Worm (Caenorhabditis elegans) whole organism, L4 larva: Measurements from ENCODE around the gene cyp-33C4.

Experiments
- F10B5.3 ChIP-seq: sonication (generic microtip); optimal IDR thresholded peaks from 2 replicates; lab custom pipeline; 2016; ENCODE audit warnings: mild to moderate bottlenecking, missing genetic modification characterization, missing compliant biosample characterization
- F49E8.2 ChIP-seq: sonication (generic microtip); optimal IDR thresholded peaks from 2 replicates; lab custom pipeline; 2016; ENCODE audit warnings: missing compliant biosample characterization, mild to moderate bottlenecking, missing genetic modification characterization, borderline replicate concordance
- T20F7.1 ChIP-seq: fragments of 200-800 bp; sonication (Bioruptor generic); optimal IDR thresholded peaks from 2 replicates; lab custom pipeline; 2018; ENCODE audit warnings: mild to moderate bottlenecking, missing genetic modification characterization, missing compliant biosample characterization
- Y105C5A.15 ChIP-seq: fragments of 200-800 bp; sonication (Bioruptor generic); IDR thresholded peaks from 2 replicates; pipeline ENCODE4 v1.3.6; 2022; ENCODE audit warnings: missing genetic modification characterization, missing compliant biosample characterization
- aha-1 ChIP-seq: fragments of 150-350 bp; peaks from one replicate; lab custom pipeline; 2014; ENCODE audit warnings: missing biosample characterization, missing genetic modification characterization
- ceh-20 ChIP-seq: fragments of 200-800 bp; sonication (Bioruptor generic); IDR thresholded peaks from 2 replicates; pipeline ENCODE4 v1.3.6; 2022; ENCODE audit warnings: missing genetic modification reagents, missing genetic modification characterization, missing compliant biosample characterization
- daf-16 ChIP-seq, 3 experiments: sonication (generic microtip); optimal IDR thresholded peaks; 2 replicates each; lab custom pipeline; 2016 to 2017; ENCODE audit warnings: missing genetic modification characterization in 3 of 3, missing genetic modification reagents in 3 of 3, mild to moderate bottlenecking in 2 of 3, missing compliant biosample characterization in 2 of 3, missing biosample characterization in 1 of 3, moderate library complexity in 1 of 3
- dmd-6 ChIP-seq: fragments of 200-800 bp; sonication (Bioruptor generic); IDR thresholded peaks from 2 replicates; pipeline ENCODE4 v1.3.6; 2022; ENCODE audit warnings: missing genetic modification reagents, missing genetic modification characterization, missing compliant biosample characterization
- duxl-1 ChIP-seq: sonication (generic microtip); optimal IDR thresholded peaks from 2 replicates; lab custom pipeline; 2016; ENCODE audit warnings: mild to moderate bottlenecking, missing genetic modification characterization, moderate library complexity, missing compliant biosample characterization; ENCODE audit not compliant: poor library complexity
- dve-1 ChIP-seq: sonication (generic microtip); optimal IDR thresholded peaks from 2 replicates; lab custom pipeline; 2017; ENCODE audit warnings: antibody characterized with exemption, mild to moderate bottlenecking, missing genetic modification characterization, missing compliant biosample characterization; ENCODE audit not compliant: insufficient read depth
- egl-43 ChIP-seq: fragments of 200-800 bp; sonication (Bioruptor generic); IDR thresholded peaks from 2 replicates; pipeline ENCODE4 v1.3.6; 2022; ENCODE audit warnings: missing genetic modification reagents, missing genetic modification characterization, missing compliant biosample characterization
- fos-1 ChIP-seq: fragments of 150-350 bp; optimal IDR thresholded peaks from 2 replicates; lab custom pipeline; 2014; ENCODE audit warnings: missing biosample characterization, missing genetic modification characterization
- gei-8 ChIP-seq: fragments of 200-800 bp; sonication (Bioruptor generic); optimal IDR thresholded peaks from 2 replicates; lab custom pipeline; 2018; ENCODE audit warnings: mild to moderate bottlenecking, missing genetic modification characterization, missing compliant biosample characterization
- hif-1 ChIP-seq, 2 experiments: sonication (generic microtip); optimal IDR thresholded peaks; 2 replicates each; lab custom pipeline; 2016 to 2017; ENCODE audit warnings: missing compliant biosample characterization in 2 of 2, missing genetic modification characterization in 2 of 2, missing genetic modification reagents in 2 of 2, missing genotype in 2 of 2, mild to moderate bottlenecking in 1 of 2
- hlh-11 ChIP-seq: fragments of 200-800 bp; sonication (Bioruptor generic); optimal IDR thresholded peaks from 2 replicates; lab custom pipeline; 2018; ENCODE audit warnings: mild to moderate bottlenecking, missing genetic modification characterization, missing compliant biosample characterization
- hlh-30 ChIP-seq: sonication (generic microtip); optimal IDR thresholded peaks from 2 replicates; lab custom pipeline; 2017; ENCODE audit warnings: antibody characterized with exemption, mild to moderate bottlenecking, missing genetic modification characterization, missing compliant biosample characterization; ENCODE audit not compliant: insufficient read depth
- hmg-1.1 ChIP-seq: fragments of 200-800 bp; sonication (Bioruptor generic); IDR thresholded peaks from 2 replicates; pipeline ENCODE4 v1.3.6; 2022; ENCODE audit warnings: missing genetic modification reagents, missing genetic modification characterization, missing compliant biosample characterization
- jun-1 ChIP-seq: fragments of 150-350 bp; optimal IDR thresholded peaks from 2 replicates; lab custom pipeline; 2014; ENCODE audit warnings: missing biosample characterization, missing genetic modification reagents, missing genetic modification characterization
- lin-13 ChIP-seq: fragments of 150-350 bp; optimal IDR thresholded peaks from 2 replicates; lab custom pipeline; 2014; ENCODE audit warnings: missing biosample characterization, missing genetic modification reagents, missing genetic modification characterization
- lin-38 ChIP-seq: fragments of 200-800 bp; sonication (Bioruptor generic); IDR thresholded peaks from 2 replicates; pipeline ENCODE4 v1.3.6; 2022; ENCODE audit warnings: missing genetic modification reagents, missing genetic modification characterization, missing compliant biosample characterization
- mdl-1 ChIP-seq, 2 experiments: fragments of 150-350 bp in 1 of 2; sonication (generic microtip) in 1 of 2; optimal IDR thresholded peaks; 2 replicates each; lab custom pipeline; 2014 to 2017; ENCODE audit warnings: missing biosample characterization in 2 of 2, missing genetic modification characterization in 2 of 2
- mes-2 ChIP-seq: sonication (generic microtip); optimal IDR thresholded peaks from 2 replicates; lab custom pipeline; 2016; ENCODE audit warnings: missing genotype, mild to moderate bottlenecking, missing genetic modification characterization, missing compliant biosample characterization; ENCODE audit not compliant: poor library complexity, severe bottlenecking
- mxl-2 ChIP-seq: fragments of 200-800 bp; sonication (Bioruptor generic); conservative IDR thresholded peaks from 2 replicates; pipeline ENCODE4 v1.3.6; 2022; ENCODE audit warnings: missing genetic modification reagents, missing genetic modification characterization, missing compliant biosample characterization
- nhr-28 ChIP-seq: fragments of 150-350 bp; optimal IDR thresholded peaks from 2 replicates; lab custom pipeline; 2014; ENCODE audit warnings: missing biosample characterization, missing genetic modification characterization
- nhr-6 ChIP-seq: fragments of 150-350 bp; optimal IDR thresholded peaks from 2 replicates; lab custom pipeline; 2014; ENCODE audit warnings: missing biosample characterization, missing genetic modification characterization
- nhr-77 ChIP-seq: fragments of 150-350 bp; optimal IDR thresholded peaks from 2 replicates; lab custom pipeline; 2014; ENCODE audit warnings: missing biosample characterization, missing genetic modification characterization
- php-3 ChIP-seq: fragments of 200-800 bp; sonication (Bioruptor generic); IDR thresholded peaks from 2 replicates; pipeline ENCODE4 v1.3.6; 2022; ENCODE audit warnings: missing genetic modification reagents, missing genetic modification characterization, missing compliant biosample characterization
- pqm-1 ChIP-seq: sonication (generic microtip); optimal IDR thresholded peaks from 2 replicates; lab custom pipeline; 2017; ENCODE audit warnings: missing biosample characterization, missing genetic modification characterization
- saeg-2 ChIP-seq: fragments of 200-800 bp; sonication (Bioruptor generic); IDR thresholded peaks from 2 replicates; pipeline ENCODE4 v1.3.6; 2022; ENCODE audit warnings: missing genetic modification reagents, missing genetic modification characterization, missing compliant biosample characterization
- sdz-12 ChIP-seq: fragments of 200-800 bp; sonication (Bioruptor generic); optimal IDR thresholded peaks from 2 replicates; lab custom pipeline; 2018; ENCODE audit warnings: mild to moderate bottlenecking, missing genetic modification characterization, missing compliant biosample characterization
- set-16 ChIP-seq: fragments of 200-800 bp; sonication (Bioruptor generic); IDR thresholded peaks from 2 replicates; pipeline ENCODE4 v1.3.6; 2022; ENCODE audit warnings: missing genetic modification reagents, missing genetic modification characterization, missing compliant biosample characterization
- tag-97 ChIP-seq: fragments of 200-800 bp; sonication (Bioruptor generic); IDR thresholded peaks from 2 replicates; pipeline ENCODE4 v1.3.6; 2022; ENCODE audit warnings: missing genetic modification characterization, missing compliant biosample characterization
- zfp-3 ChIP-seq: fragments of 200-800 bp; sonication (Bioruptor generic); conservative IDR thresholded peaks from 2 replicates; pipeline ENCODE4 v1.3.6; 2022; ENCODE audit warnings: missing genetic modification reagents, missing genetic modification characterization, missing compliant biosample characterization
- zip-2 ChIP-seq: fragments of 150-350 bp; optimal IDR thresholded peaks from 2 replicates; lab custom pipeline; 2014; ENCODE audit warnings: missing biosample characterization, missing genetic modification characterization
- ztf-11 ChIP-seq: fragments of 150-350 bp; optimal IDR thresholded peaks from 2 replicates; lab custom pipeline; 2014; ENCODE audit warnings: missing biosample characterization, missing genetic modification characterization
- ztf-7 ChIP-seq: fragments of 150-350 bp; optimal IDR thresholded peaks from 2 replicates; lab custom pipeline; 2014; ENCODE audit warnings: missing biosample characterization, missing genetic modification characterization

Gene cyp-33C4

DNA sequence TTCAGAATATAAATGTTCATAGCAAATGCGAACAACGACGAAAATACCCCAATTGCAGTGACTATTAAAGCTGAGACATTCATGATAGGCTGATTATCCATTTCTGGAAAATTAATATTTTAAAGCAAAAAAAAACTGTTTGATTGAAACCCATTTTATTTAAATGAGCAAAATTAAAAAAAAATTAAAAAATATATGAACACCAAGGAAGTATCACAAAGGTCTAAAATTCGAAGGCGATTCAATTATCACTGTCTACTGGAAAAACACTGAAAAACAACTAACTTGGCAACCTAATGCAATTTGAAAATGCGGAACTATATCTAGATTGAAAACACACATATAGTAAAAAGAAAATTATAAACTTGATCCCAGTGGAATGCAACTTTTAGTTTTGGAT, 44.8 kb upstream of the cyp-33C4 start, which contains the start of gene srbc-42:
Gene srbc-42, minus strand, starts transcription at position 101 of the 400 bp plus-strand sequence.
- TF ChIP-seq gei-8 (GFP tag; lab: Kevin White, UChicago) (no peak), saeg-2 (no peak), mdl-1 (tag; optimal IDR thresholded peaks at IDR 0.05; lab: Kevin White, UChicago) (no peak)

DNA sequence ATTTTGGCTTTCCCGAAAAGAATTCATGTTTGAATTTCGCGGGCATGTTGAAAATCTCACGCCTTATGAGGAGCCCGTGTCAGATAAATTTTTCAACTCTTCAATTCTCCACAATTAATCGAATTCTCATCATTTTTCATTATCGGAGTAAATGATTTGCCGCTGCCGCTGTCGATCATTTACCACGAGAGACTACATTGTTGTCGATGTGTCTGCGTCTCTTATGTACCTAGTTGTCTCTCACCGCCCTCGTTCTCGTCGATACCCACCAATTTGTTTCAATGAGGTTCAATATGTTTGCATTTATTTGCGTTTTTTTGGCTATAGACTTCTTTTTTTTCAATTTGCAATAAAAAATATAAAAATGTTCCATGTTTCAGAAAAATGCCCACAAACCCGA, 43.8 kb upstream of the cyp-33C4 start, which contains the start of gene nhr-13:
Gene nhr-13, plus strand, starts transcription at position 369 of the 400 bp plus-strand sequence.
- TF ChIP-seq dmd-6 (GFP tag; lab: Robert Waterston, UW) (peak; percentile 61), F49E8.2 (no peak), mdl-1 (tag; optimal IDR thresholded peaks at IDR 0.05; lab: Kevin White, UChicago) (peak in 1 of 2 experiments; percentile 13), hlh-11 (tag; lab: Kevin White, UChicago) (peak; percentile 35), php-3 (no peak), hmg-1.1 (GFP tag; lab: Robert Waterston, UW) (peak; percentile 56; the same call in 1 of the 2 replicates), aha-1 (tag; lab: Kevin White, UChicago) (peak; percentile 82), daf-16 (GFP tag; optimal IDR thresholded peaks at IDR 0.05; lab: Kevin White, UChicago) (no peak), daf-16 (tag; optimal IDR thresholded peaks at IDR 0.05; lab: Kevin White, UChicago) (peak; percentile 47), mes-2 (tag; lab: Kevin White, UChicago) (peak; percentile 29), nhr-28 (peak; percentile 53), dve-1 (tag; lab: Kevin White, UChicago) (peak; percentile 11), lin-13 (GFP tag; lab: Kevin White, UChicago) (no peak), hlh-30 (tag; lab: Kevin White, UChicago) (peak; percentile 53), duxl-1 (tag; lab: Kevin White, UChicago) (peak; percentile 30)

DNA sequence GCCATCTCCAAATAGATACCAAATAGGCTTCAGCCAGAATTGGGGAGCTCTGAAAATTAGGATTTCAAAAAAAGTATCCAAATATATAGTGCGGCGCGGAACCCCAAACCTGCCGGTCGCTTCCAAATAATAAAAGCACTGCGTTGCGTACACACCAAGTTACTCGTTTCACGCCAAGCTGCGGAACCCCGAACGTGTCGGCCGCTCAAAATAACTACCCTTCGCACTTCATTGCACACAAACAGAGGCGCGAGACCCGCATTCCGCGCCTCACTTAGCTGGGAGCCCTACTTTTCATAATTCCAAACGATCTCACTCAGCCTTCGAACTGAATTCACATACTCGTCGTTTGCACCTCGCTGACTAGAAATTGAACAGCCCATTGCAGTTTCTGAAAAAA, 36.3 kb upstream of the cyp-33C4 start:
- no peak for TF ChIP-seq zfp-3 (GFP tag; lab: Robert Waterston, UW)

DNA sequence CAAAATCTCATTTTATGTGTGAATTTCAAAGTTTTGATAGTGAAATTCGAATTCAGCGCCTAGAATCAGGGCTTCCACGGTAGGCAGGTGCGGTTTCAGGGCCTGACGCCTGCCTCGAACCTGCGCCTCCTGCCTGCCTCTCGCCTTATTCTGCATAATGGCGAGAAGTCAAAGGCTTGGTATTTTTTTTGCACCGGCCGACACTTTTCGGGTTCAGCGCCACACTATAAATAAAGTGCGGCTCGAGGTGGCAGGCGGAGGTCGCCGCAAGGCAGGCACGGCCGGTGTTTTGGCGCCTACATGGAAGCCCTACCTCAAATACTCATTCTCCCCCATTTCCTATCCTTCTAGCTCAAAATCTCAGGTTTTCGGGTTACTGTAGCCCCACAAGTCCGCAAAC, 35.5 kb upstream of the cyp-33C4 start:
- TF ChIP-seq egl-43 (GFP tag; lab: Robert Waterston, UW), result 0 out of 2 replicates have a peak, but pooled peaks have one; percentile 3
- peak; percentile 69; the same call in 1 of the 2 replicates for TF ChIP-seq set-16 (GFP tag; lab: Robert Waterston, UW)
- TF ChIP-seq jun-1 (tag; lab: Kevin White, UChicago), result no peak

DNA sequence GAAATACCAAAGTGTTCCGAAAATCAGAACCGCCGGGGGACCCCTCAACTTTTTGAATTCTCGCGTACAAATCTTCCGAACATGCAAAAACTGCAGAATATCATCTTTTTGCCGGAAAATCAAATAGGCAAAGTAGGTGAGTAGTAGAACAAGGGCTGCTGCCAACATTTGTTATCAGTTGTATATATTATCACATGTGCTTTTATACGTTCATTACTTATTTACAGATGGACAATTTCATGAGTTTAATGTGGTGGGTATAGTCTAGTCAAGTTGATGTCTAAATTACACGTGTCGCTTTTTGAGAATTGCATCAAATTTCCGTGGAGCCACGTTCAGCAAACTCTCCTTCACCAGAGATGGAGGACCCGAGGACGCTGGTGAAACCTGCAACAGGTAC, 34.7 kb upstream of the cyp-33C4 start, which contains the start of gene cyp-32B1:
Gene cyp-32B1, minus strand, starts transcription at position 176 of the 400 bp plus-strand sequence.
- TF ChIP-seq dve-1 (tag; lab: Kevin White, UChicago) (peak; percentile 52), hlh-11 (tag; lab: Kevin White, UChicago) (peak; percentile 2), tag-97 (GFP tag; lab: Robert Waterston, UW) (no peak), T20F7.1 (GFP tag; lab: Kevin White, UChicago) (no peak), nhr-28 (peak; percentile 37), daf-16 (GFP tag; optimal IDR thresholded peaks at IDR 0.05; lab: Kevin White, UChicago) (no peak), daf-16 (tag; optimal IDR thresholded peaks at IDR 0.05; lab: Kevin White, UChicago) (peak; percentile 67), dmd-6 (GFP tag; lab: Robert Waterston, UW) (peak; percentile 50; the same call in 1 of the 2 replicates), php-3 (0 out of 2 replicates have a peak, but pooled peaks have one; percentile 35), ztf-7 (tag; lab: Kevin White, UChicago) (no peak), hif-1 (tag; optimal IDR thresholded peaks at IDR 0.05; lab: Kevin White, UChicago) (no peak), pqm-1 (tag; lab: Kevin White, UChicago) (peak; percentile 29), mdl-1 (tag; optimal IDR thresholded peaks at IDR 0.05; lab: Kevin White, UChicago) (peak in 1 of 2 experiments; percentile 15), nhr-77 (tag; lab: Kevin White, UChicago) (no peak)

DNA sequence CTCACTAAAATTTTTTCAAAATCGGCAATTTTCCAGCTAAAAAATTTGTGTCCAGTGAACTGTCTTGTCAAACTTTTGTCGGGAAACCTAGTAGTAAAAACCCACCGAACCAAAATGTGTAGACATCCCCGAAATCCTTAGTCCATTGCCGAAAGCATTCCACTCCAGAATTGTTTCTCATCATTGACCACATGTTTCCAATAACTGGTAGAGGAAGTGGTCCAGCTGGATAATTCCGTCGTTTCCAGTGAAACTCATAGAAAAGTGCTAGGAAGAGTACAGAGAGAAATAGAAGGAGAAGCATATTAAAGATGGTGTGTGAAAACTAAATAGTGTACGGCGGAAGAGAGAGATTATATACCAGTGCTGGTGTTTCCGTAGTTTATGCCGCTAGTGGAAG, 31.9 kb upstream of the cyp-33C4 start, which contains the start of gene cyp-33C12:
Gene cyp-33C12, minus strand, starts transcription at position 321 of the 400 bp plus-strand sequence.
- no peak for TF ChIP-seq sdz-12 (GFP tag; lab: Kevin White, UChicago)
- no peak for TF ChIP-seq zip-2 (tag; lab: Kevin White, UChicago)
- no peak for TF ChIP-seq fos-1 (tag; lab: Kevin White, UChicago)
- no peak for TF ChIP-seq Y105C5A.15 (GFP tag; lab: Robert Waterston, UW)
- no peak for TF ChIP-seq mxl-2 (GFP tag; lab: Robert Waterston, UW)
- no peak for TF ChIP-seq ztf-11 (tag; lab: Kevin White, UChicago)
- TF ChIP-seq lin-38 (GFP tag; lab: Robert Waterston, UW), result no peak
- no peak for TF ChIP-seq mdl-1 (tag; optimal IDR thresholded peaks at IDR 0.05; lab: Kevin White, UChicago)
- no peak for TF ChIP-seq tag-97 (GFP tag; lab: Robert Waterston, UW)
- TF ChIP-seq ceh-20 (GFP tag; lab: Robert Waterston, UW), result no peak
- no peak for TF ChIP-seq F10B5.3 (tag; lab: Kevin White, UChicago)
- TF ChIP-seq nhr-6, result no peak
